Worm (Caenorhabditis elegans) whole organism, L4 larva: Measurements from ENCODE around the gene dnj-22.

Source experiments
- F26F4.8 ChIP-seq: fragments of 200-800 bp; sonication (Bioruptor generic); conservative IDR thresholded peaks from 2 replicates; pipeline ENCODE4 v1.3.6; 2022; ENCODE audit warnings: missing genetic modification characterization, missing compliant biosample characterization
- F49E8.2 ChIP-seq: sonication (generic microtip); optimal IDR thresholded peaks from 2 replicates; lab custom pipeline; 2016; ENCODE audit warnings: missing compliant biosample characterization, mild to moderate bottlenecking, missing genetic modification characterization, borderline replicate concordance
- T20F7.1 ChIP-seq: fragments of 200-800 bp; sonication (Bioruptor generic); optimal IDR thresholded peaks from 2 replicates; lab custom pipeline; 2018; ENCODE audit warnings: mild to moderate bottlenecking, missing genetic modification characterization, missing compliant biosample characterization
- ZK337.2 ChIP-seq: fragments of 200-800 bp; sonication (Bioruptor generic); IDR thresholded peaks from 2 replicates; pipeline ENCODE4 v1.3.6; 2022; ENCODE audit warnings: missing genetic modification reagents, missing genetic modification characterization, missing compliant biosample characterization
- aha-1 ChIP-seq: fragments of 150-350 bp; peaks from one replicate; lab custom pipeline; 2014; ENCODE audit warnings: missing biosample characterization, missing genetic modification characterization
- ama-1 ChIP-seq: fragments of 150-350 bp; optimal IDR thresholded peaks from 2 replicates; lab custom pipeline; 2014; ENCODE audit warnings: inconsistent platforms, mixed read lengths
- arid-1 ChIP-seq: fragments of 200-800 bp; sonication (Bioruptor generic); conservative IDR thresholded peaks from 2 replicates; pipeline ENCODE4 v1.3.6; 2022; ENCODE audit warnings: missing genetic modification reagents, missing genetic modification characterization, missing compliant biosample characterization
- ceh-20 ChIP-seq: fragments of 200-800 bp; sonication (Bioruptor generic); IDR thresholded peaks from 2 replicates; pipeline ENCODE4 v1.3.6; 2022; ENCODE audit warnings: missing genetic modification reagents, missing genetic modification characterization, missing compliant biosample characterization
- ceh-28 ChIP-seq: fragments of 150-350 bp; optimal IDR thresholded peaks from 2 replicates; lab custom pipeline; 2014; ENCODE audit warnings: missing biosample characterization, missing genetic modification reagents, missing genetic modification characterization
- ceh-32 ChIP-seq: sonication (generic microtip); optimal IDR thresholded peaks from 2 replicates; lab custom pipeline; 2016; ENCODE audit warnings: mild to moderate bottlenecking, missing genetic modification characterization, missing compliant biosample characterization; ENCODE audit not compliant: poor library complexity
- ceh-82 ChIP-seq: sonication (generic microtip); optimal IDR thresholded peaks from 2 replicates; lab custom pipeline; 2017; ENCODE audit warnings: missing biosample characterization, missing genetic modification characterization
- daf-12 ChIP-seq: fragments of 150-350 bp; optimal IDR thresholded peaks from 2 replicates; lab custom pipeline; 2014; ENCODE audit warnings: missing biosample characterization, missing genetic modification reagents, missing genetic modification characterization
- daf-8 ChIP-seq: fragments of 200-800 bp; sonication (Bioruptor generic); IDR thresholded peaks from 2 replicates; pipeline ENCODE4 v1.3.6; 2022; ENCODE audit warnings: missing genetic modification characterization, missing compliant biosample characterization
- dmd-6 ChIP-seq: fragments of 200-800 bp; sonication (Bioruptor generic); IDR thresholded peaks from 2 replicates; pipeline ENCODE4 v1.3.6; 2022; ENCODE audit warnings: missing genetic modification reagents, missing genetic modification characterization, missing compliant biosample characterization
- dmd-8 ChIP-seq: fragments of 200-800 bp; sonication (Bioruptor generic); IDR thresholded peaks from 2 replicates; pipeline ENCODE4 v1.3.6; 2022; ENCODE audit warnings: missing genetic modification characterization, missing compliant biosample characterization
- dve-1 ChIP-seq: sonication (generic microtip); optimal IDR thresholded peaks from 2 replicates; lab custom pipeline; 2017; ENCODE audit warnings: antibody characterized with exemption, mild to moderate bottlenecking, missing genetic modification characterization, missing compliant biosample characterization; ENCODE audit not compliant: insufficient read depth
- egl-27 ChIP-seq: sonication (generic microtip); optimal IDR thresholded peaks from 3 replicates; lab custom pipeline; 2017; ENCODE audit warnings: missing biosample characterization, missing genetic modification reagents, missing genetic modification characterization
- egl-43 ChIP-seq: fragments of 200-800 bp; sonication (Bioruptor generic); IDR thresholded peaks from 2 replicates; pipeline ENCODE4 v1.3.6; 2022; ENCODE audit warnings: missing genetic modification reagents, missing genetic modification characterization, missing compliant biosample characterization
- fkh-10 ChIP-seq: fragments of 150-350 bp; optimal IDR thresholded peaks from 2 replicates; lab custom pipeline; 2014; ENCODE audit warnings: missing biosample characterization, missing genetic modification reagents, missing genetic modification characterization
- hif-1 ChIP-seq, 2 experiments: sonication (generic microtip); optimal IDR thresholded peaks; 2 replicates each; lab custom pipeline; 2016 to 2017; ENCODE audit warnings: missing compliant biosample characterization in 2 of 2, missing genetic modification characterization in 2 of 2, missing genetic modification reagents in 2 of 2, missing genotype in 2 of 2, mild to moderate bottlenecking in 1 of 2
- hlh-11 ChIP-seq: fragments of 200-800 bp; sonication (Bioruptor generic); optimal IDR thresholded peaks from 2 replicates; lab custom pipeline; 2018; ENCODE audit warnings: mild to moderate bottlenecking, missing genetic modification characterization, missing compliant biosample characterization
- hlh-30 ChIP-seq: sonication (generic microtip); optimal IDR thresholded peaks from 2 replicates; lab custom pipeline; 2017; ENCODE audit warnings: antibody characterized with exemption, mild to moderate bottlenecking, missing genetic modification characterization, missing compliant biosample characterization; ENCODE audit not compliant: insufficient read depth
- jun-1 ChIP-seq: fragments of 150-350 bp; optimal IDR thresholded peaks from 2 replicates; lab custom pipeline; 2014; ENCODE audit warnings: missing biosample characterization, missing genetic modification reagents, missing genetic modification characterization
- lim-7 ChIP-seq: fragments of 200-800 bp; sonication (Bioruptor generic); IDR thresholded peaks from 2 replicates; pipeline ENCODE4 v1.3.6; 2022; ENCODE audit warnings: missing genetic modification characterization, missing compliant biosample characterization
- lin-1 ChIP-seq: fragments of 200-800 bp; sonication (Bioruptor generic); IDR thresholded peaks from 2 replicates; pipeline ENCODE4 v1.3.6; 2022; ENCODE audit warnings: missing genetic modification reagents, missing genetic modification characterization, missing compliant biosample characterization
- lin-13 ChIP-seq: fragments of 150-350 bp; optimal IDR thresholded peaks from 2 replicates; lab custom pipeline; 2014; ENCODE audit warnings: missing biosample characterization, missing genetic modification reagents, missing genetic modification characterization
- lin-29 ChIP-seq: fragments of 200-800 bp; sonication (Bioruptor generic); IDR thresholded peaks from 2 replicates; pipeline ENCODE4 v1.3.6; 2022; ENCODE audit warnings: missing genetic modification reagents, missing genetic modification characterization, missing compliant biosample characterization
- lir-3 ChIP-seq: sonication (generic microtip); optimal IDR thresholded peaks from 2 replicates; lab custom pipeline; 2016; ENCODE audit warnings: mild to moderate bottlenecking, missing genetic modification characterization, missing compliant biosample characterization
- madf-5 ChIP-seq, 2 experiments: fragments of 200-800 bp; sonication (Bioruptor generic); IDR thresholded peaks; 2 replicates each; pipeline ENCODE4 v1.3.6; 2022; ENCODE audit warnings: missing compliant biosample characterization in 2 of 2, missing genetic modification characterization in 2 of 2
- mdl-1 ChIP-seq, 2 experiments: fragments of 150-350 bp in 1 of 2; sonication (generic microtip) in 1 of 2; optimal IDR thresholded peaks; 2 replicates each; lab custom pipeline; 2014 to 2017; ENCODE audit warnings: missing biosample characterization in 2 of 2, missing genetic modification characterization in 2 of 2
- mes-2 ChIP-seq: sonication (generic microtip); optimal IDR thresholded peaks from 2 replicates; lab custom pipeline; 2016; ENCODE audit warnings: missing genotype, mild to moderate bottlenecking, missing genetic modification characterization, missing compliant biosample characterization; ENCODE audit not compliant: poor library complexity, severe bottlenecking
- mxl-3 ChIP-seq: fragments of 200-800 bp; sonication (Bioruptor generic); optimal IDR thresholded peaks from 2 replicates; lab custom pipeline; 2018; ENCODE audit warnings: mild to moderate bottlenecking, missing genetic modification characterization, missing compliant biosample characterization
- nhr-11 ChIP-seq: fragments of 150-350 bp; optimal IDR thresholded peaks from 2 replicates; lab custom pipeline; 2014; ENCODE audit warnings: missing biosample characterization, missing genetic modification characterization
- nhr-111 ChIP-seq: fragments of 200-800 bp; sonication (Bioruptor generic); optimal IDR thresholded peaks from 2 replicates; lab custom pipeline; 2018; ENCODE audit warnings: mild to moderate bottlenecking, missing genetic modification characterization, missing compliant biosample characterization
- nhr-28 ChIP-seq: fragments of 150-350 bp; optimal IDR thresholded peaks from 2 replicates; lab custom pipeline; 2014; ENCODE audit warnings: missing biosample characterization, missing genetic modification characterization
- nhr-41 ChIP-seq: fragments of 200-800 bp; sonication (Bioruptor generic); IDR thresholded peaks from 2 replicates; pipeline ENCODE4 v1.3.6; 2022; ENCODE audit warnings: missing genetic modification reagents, missing genetic modification characterization, missing compliant biosample characterization
- nhr-48 ChIP-seq: sonication (generic microtip); optimal IDR thresholded peaks from 2 replicates; lab custom pipeline; 2016; ENCODE audit warnings: mild to moderate bottlenecking, missing genetic modification characterization, missing compliant biosample characterization
- nhr-76 ChIP-seq: fragments of 150-350 bp; optimal IDR thresholded peaks from 2 replicates; lab custom pipeline; 2014; ENCODE audit warnings: missing biosample characterization, missing genetic modification characterization
- nhr-77 ChIP-seq: fragments of 150-350 bp; optimal IDR thresholded peaks from 2 replicates; lab custom pipeline; 2014; ENCODE audit warnings: missing biosample characterization, missing genetic modification characterization
- php-3 ChIP-seq: fragments of 200-800 bp; sonication (Bioruptor generic); IDR thresholded peaks from 2 replicates; pipeline ENCODE4 v1.3.6; 2022; ENCODE audit warnings: missing genetic modification reagents, missing genetic modification characterization, missing compliant biosample characterization
- pqm-1 ChIP-seq: sonication (generic microtip); optimal IDR thresholded peaks from 2 replicates; lab custom pipeline; 2017; ENCODE audit warnings: missing biosample characterization, missing genetic modification characterization
- rbr-2 ChIP-seq: sonication (generic microtip); optimal IDR thresholded peaks from 2 replicates; lab custom pipeline; 2016; ENCODE audit warnings: missing genotype, missing genetic modification characterization, missing compliant biosample characterization
- saeg-2 ChIP-seq: fragments of 200-800 bp; sonication (Bioruptor generic); IDR thresholded peaks from 2 replicates; pipeline ENCODE4 v1.3.6; 2022; ENCODE audit warnings: missing genetic modification reagents, missing genetic modification characterization, missing compliant biosample characterization
- skn-1 ChIP-seq: fragments of 150-350 bp; optimal IDR thresholded peaks from 2 replicates; lab custom pipeline; 2014; ENCODE audit warnings: missing biosample characterization, missing genetic modification characterization
- tag-97 ChIP-seq: fragments of 200-800 bp; sonication (Bioruptor generic); IDR thresholded peaks from 2 replicates; pipeline ENCODE4 v1.3.6; 2022; ENCODE audit warnings: missing genetic modification characterization, missing compliant biosample characterization
- unc-39 ChIP-seq: sonication (generic microtip); optimal IDR thresholded peaks from 2 replicates; lab custom pipeline; 2017; ENCODE audit warnings: missing biosample characterization, missing genetic modification characterization
- unc-62 ChIP-seq, 3 experiments: fragments of 150-350 bp in 1 of 3; sonication (generic microtip); optimal IDR thresholded peaks in 2 of 3; peaks in 1 of 3; 1 replicate in 1 of 3; 2 replicates in 2 of 3; lab custom pipeline; 2014 to 2017; ENCODE audit warnings: missing biosample characterization in 3 of 3, missing genetic modification characterization in 3 of 3, missing genetic modification reagents in 3 of 3, missing genotype in 1 of 3
- zag-1 ChIP-seq: fragments of 150-350 bp; optimal IDR thresholded peaks from 2 replicates; lab custom pipeline; 2014; ENCODE audit warnings: missing biosample characterization, missing genetic modification characterization
- zfp-2 ChIP-seq: sonication (generic microtip); optimal IDR thresholded peaks from 2 replicates; lab custom pipeline; 2016; ENCODE audit warnings: mild to moderate bottlenecking, missing genetic modification characterization, missing compliant biosample characterization
- zfp-3 ChIP-seq: fragments of 200-800 bp; sonication (Bioruptor generic); conservative IDR thresholded peaks from 2 replicates; pipeline ENCODE4 v1.3.6; 2022; ENCODE audit warnings: missing genetic modification reagents, missing genetic modification characterization, missing compliant biosample characterization
- ztf-7 ChIP-seq: fragments of 150-350 bp; optimal IDR thresholded peaks from 2 replicates; lab custom pipeline; 2014; ENCODE audit warnings: missing biosample characterization, missing genetic modification characterization

The dnj-22 gene

DNA sequence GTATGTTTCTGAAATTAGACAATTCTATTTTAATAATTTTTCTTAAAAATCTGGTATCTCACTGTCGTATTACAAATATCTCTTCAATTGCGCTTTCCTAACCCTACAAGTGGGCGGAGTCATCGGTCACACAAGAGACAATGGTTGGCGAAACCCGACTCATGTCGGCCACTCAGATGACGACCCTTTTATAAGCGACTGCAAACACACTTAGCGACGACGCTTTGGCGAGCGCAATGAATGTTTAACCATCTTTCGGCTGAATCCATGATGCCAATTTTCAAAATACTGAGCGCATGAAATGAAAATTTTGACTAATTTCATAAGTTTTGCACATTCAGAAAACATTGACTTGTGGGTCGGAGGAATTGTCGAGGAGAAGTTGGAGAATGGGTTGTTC, 38.4 kb upstream of the dnj-22 start:
- TF ChIP-seq unc-39 (tag; lab: Kevin White, UChicago) (no peak), daf-8 (peak; percentile 98), hlh-11 (tag; lab: Kevin White, UChicago) (peak; percentile 91), lin-29 (GFP tag; lab: Robert Waterston, UW) (peak; percentile 96), nhr-77 (tag; lab: Kevin White, UChicago) (peak; percentile 79), nhr-11 (tag; lab: Kevin White, UChicago) (peak; percentile 4), rbr-2 (peak; percentile 96), zag-1 (tag; lab: Kevin White, UChicago) (peak; percentile 40), nhr-76 (tag; lab: Kevin White, UChicago) (no peak), ceh-32 (tag; lab: Kevin White, UChicago) (peak; percentile 87), zfp-3 (peak; percentile 93), hif-1 (tag; optimal IDR thresholded peaks at IDR 0.05; lab: Kevin White, UChicago) (peak; percentile 81), lir-3 (tag; lab: Kevin White, UChicago) (peak; percentile 95), nhr-41 (GFP tag; lab: Robert Waterston, UW) (peak; percentile 100), mxl-3 (GFP tag; lab: Kevin White, UChicago) (peak; percentile 95), mdl-1 (tag; optimal IDR thresholded peaks at IDR 0.05; lab: Kevin White, UChicago) (peak; percentile 8 to 59), dve-1 (tag; lab: Kevin White, UChicago) (peak; percentile 90), ZK337.2 (GFP tag; lab: Robert Waterston, UW) (peak; percentile 98), ceh-82 (tag; lab: Kevin White, UChicago) (peak; percentile 48), arid-1 (GFP tag; lab: Robert Waterston, UW) (peak; percentile 99), php-3 (GFP tag; lab: Robert Waterston, UW) (peak; percentile 99), T20F7.1 (GFP tag; lab: Kevin White, UChicago) (peak; percentile 87), F49E8.2 (tag; lab: Kevin White, UChicago) (peak; percentile 98), mes-2 (tag; lab: Kevin White, UChicago) (peak; percentile 96), egl-27 (tag; lab: Kevin White, UChicago) (no peak), madf-5 (GFP tag; IDR thresholded peaks at IDR 0.05; lab: Robert Waterston, UW) (peak in 1 of 2 experiments; percentile 99), ztf-7 (peak; percentile 95), F26F4.8 (GFP tag; lab: Robert Waterston, UW) (peak; percentile 100), ceh-20 (GFP tag; lab: Robert Waterston, UW) (peak; percentile 97), dmd-8 (GFP tag; lab: Robert Waterston, UW) (peak; percentile 100), aha-1 (tag; lab: Kevin White, UChicago) (peak; percentile 98), hlh-30 (tag; lab: Kevin White, UChicago) (peak; percentile 70), pqm-1 (tag; lab: Kevin White, UChicago) (no peak), zfp-2 (tag; lab: Kevin White, UChicago) (peak; percentile 86), nhr-111 (GFP tag; lab: Kevin White, UChicago) (peak; percentile 100), lin-13 (GFP tag; lab: Kevin White, UChicago) (peak; percentile 78), tag-97 (GFP tag; lab: Robert Waterston, UW) (peak; percentile 88; the same call in 1 of the 2 replicates), fkh-10 (GFP tag; lab: Kevin White, UChicago) (no peak), nhr-28 (peak; percentile 65), nhr-48 (tag; lab: Kevin White, UChicago) (peak; percentile 92), lim-7 (peak; percentile 100), daf-12 (no peak), ceh-28 (no peak), ama-1 (lab: Kevin White, UChicago) (no peak), lin-1 (GFP tag; lab: Robert Waterston, UW) (peak; percentile 99), saeg-2 (peak; percentile 99), skn-1 (tag; lab: Kevin White, UChicago) (no peak), unc-62 (GFP tag; optimal IDR thresholded peaks at IDR 0.05 in 1 of 2; lab: Kevin White, UChicago) (no peak), unc-62 (tag; optimal IDR thresholded peaks at IDR 0.05; lab: Kevin White, UChicago) (no peak), egl-43 (peak; percentile 100), jun-1 (tag; lab: Kevin White, UChicago) (peak; percentile 89), dmd-6 (GFP tag; lab: Robert Waterston, UW) (peak; percentile 92; the same call in 1 of the 2 replicates)
